Worm (Caenorhabditis elegans) whole organism, dauer: ENCODE measurements around the gene C13B4.1.

Source experiments
- unc-62 ChIP-seq: sonication (generic microtip); optimal IDR thresholded peaks from 2 replicates; lab custom pipeline; 2017; ENCODE audit warnings: missing biosample characterization, missing genetic modification reagents, missing genetic modification characterization

C13B4.1 gene

ce11 chrII:14432100-14432499 lies 47.3 kb downstream of the C13B4.1 start:
- TF ChIP-seq unc-62 (GFP tag; lab: Kevin White, UChicago): no peak

DNA sequence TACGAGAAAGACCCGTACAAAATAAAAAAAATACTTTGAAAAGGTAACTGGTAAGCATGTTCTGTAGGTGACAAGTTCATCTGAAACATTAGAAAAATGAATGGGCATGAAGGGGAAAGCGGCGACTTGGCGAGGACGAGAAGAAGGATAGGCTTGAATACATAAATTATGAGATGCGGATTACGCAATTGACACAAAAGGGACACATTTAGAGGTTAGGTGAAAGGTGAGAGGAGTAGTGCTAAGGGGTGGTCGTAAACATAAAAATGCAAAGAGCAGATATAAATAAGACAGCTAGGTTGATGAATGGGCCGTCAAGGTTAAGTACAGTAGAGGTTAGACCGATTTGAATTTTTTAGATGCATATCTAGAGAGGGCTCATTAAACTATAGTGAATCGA lies 50.6 kb downstream of the C13B4.1 start:
- no peak for TF ChIP-seq unc-62 (GFP tag; lab: Kevin White, UChicago)

DNA sequence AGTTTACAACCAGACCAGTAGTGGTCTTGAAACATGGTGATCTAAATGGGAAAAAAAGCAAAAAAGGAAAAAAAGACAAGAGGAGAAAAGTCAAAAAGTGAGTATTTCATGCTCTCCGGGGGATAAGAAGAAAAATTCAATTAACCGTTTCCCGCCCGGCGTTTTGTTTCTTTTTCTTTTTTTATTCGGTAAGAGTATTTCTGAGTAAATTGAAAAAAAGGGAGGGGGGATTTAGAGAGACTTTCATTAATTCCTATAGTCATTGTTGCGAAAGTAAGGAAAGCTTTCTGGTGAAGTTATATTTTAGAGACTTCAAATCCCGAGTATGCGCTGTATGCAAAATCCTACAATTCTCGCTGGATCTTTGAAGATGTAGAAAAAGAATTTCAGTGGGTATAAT lies 51.7 kb downstream of the C13B4.1 start:
- TF ChIP-seq unc-62 (GFP tag; lab: Kevin White, UChicago): no peak

- no peak for TF ChIP-seq unc-62 (GFP tag; lab: Kevin White, UChicago)
Measured at ce11 chrII:14424791-14425190, 54.6 kb downstream of the C13B4.1 start, which contains the start of gene plx-2. Gene plx-2, minus strand, starts transcription at chrII:14424891.
